Worm (Caenorhabditis elegans): ENCODE data around the gene sas-4.

ce11 chrIII:8356407-8356881, 38.1 kb upstream of the sas-4 start:
- TF ChIP-seq pha-4 (tag; optimal IDR thresholded peaks at IDR 0.05) (peak; percentile 33), nhr-76 (tag; optimal IDR thresholded peaks at IDR 0.05) (no peak), elt-1 (tag; optimal IDR thresholded peaks at IDR 0.05; ENCODE audit: borderline replicate concordance, insufficient read depth) (no peak), nhr-2 (tag; optimal IDR thresholded peaks at IDR 0.05) (no peak), unc-39 (tag; optimal IDR thresholded peaks at IDR 0.05) (no peak), ztf-11 (tag; optimal IDR thresholded peaks at IDR 0.05) (no peak), lin-13 (tag; optimal IDR thresholded peaks at IDR 0.05) (no peak), lin-32 (GFP tag; optimal IDR thresholded peaks at IDR 0.05) (peak; percentile 47), blmp-1 (tag; optimal IDR thresholded peaks at IDR 0.05) (no peak), unc-120 (tag; optimal IDR thresholded peaks at IDR 0.05; ENCODE audit: poor library complexity, severe bottlenecking) (peak; percentile 64), sptf-1 (tag; optimal IDR thresholded peaks at IDR 0.05) (no peak), mab-5 (tag; optimal IDR thresholded peaks at IDR 0.05) (no peak)
